Worm (Caenorhabditis elegans) whole organism, L4/young adult: ENCODE data around the gene nlp-17.

Experiments
- W03F9.2 ChIP-seq: fragments of 150-350 bp; optimal IDR thresholded peaks from 2 replicates; lab custom pipeline; 2014; ENCODE audit warnings: missing biosample characterization, missing genetic modification characterization
- dao-5 ChIP-seq: sonication (generic microtip); optimal IDR thresholded peaks from 2 replicates; lab custom pipeline; 2016; ENCODE audit warnings: missing genotype, missing genetic modification characterization, moderate library complexity, missing compliant biosample characterization

DNA sequence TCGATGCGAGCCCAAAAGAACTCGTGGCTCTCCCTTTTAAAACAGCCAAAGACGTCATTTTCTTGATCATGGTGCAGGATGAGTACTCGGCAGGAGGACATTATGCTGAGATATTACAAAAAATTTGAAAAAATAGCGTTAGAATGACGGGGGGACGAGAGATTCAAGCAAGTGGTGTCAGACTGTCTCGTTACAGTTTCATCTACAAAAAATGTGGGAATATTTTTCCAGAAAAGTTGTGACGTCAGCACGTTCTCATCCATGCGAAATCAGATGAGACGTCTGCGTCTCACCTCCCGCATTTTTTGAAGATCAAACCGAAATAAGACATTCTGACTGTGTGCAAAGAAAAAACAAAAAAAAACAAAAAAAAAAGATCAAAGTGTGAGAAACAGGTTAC is 34.6 kb upstream of the nlp-17 start, which contains the start of gene rsd-2:
- no peak for TF ChIP-seq dao-5 (tag; lab: Kevin White, UChicago)
- no peak for TF ChIP-seq W03F9.2 (tag; lab: Kevin White, UChicago)
